Fruit fly (Drosophila melanogaster) whole organism, embryonic: ENCODE measurements around the gene Sec22.

Source experiments
- ATbp ChIP-seq: fragments of 200-800 bp; sonication (Bioruptor generic); optimal IDR thresholded peaks from 2 replicates; lab custom pipeline; 2017; ENCODE audit warnings: missing biosample characterization, mild to moderate bottlenecking, missing genetic modification characterization, missing genetic modification reagents
- Ada2b ChIP-seq: fragments of 200-800 bp; sonication (Bioruptor generic); IDR thresholded peaks from 2 replicates; pipeline ENCODE4 v1.3.6; 2022; ENCODE audit warnings: missing biosample characterization, missing genetic modification characterization
- Antp ChIP-seq: fragments of 200-800 bp; sonication (Bioruptor generic); optimal IDR thresholded peaks from 3 replicates; lab custom pipeline; 2016; ENCODE audit warnings: missing biosample characterization, missing genetic modification characterization
- Blimp-1 ChIP-seq: fragments of 200-800 bp; sonication (Bioruptor generic); optimal IDR thresholded peaks from 3 replicates; lab custom pipeline; 2018; ENCODE audit warnings: missing biosample characterization, missing genetic modification characterization, mild to moderate bottlenecking, moderate library complexity, missing genetic modification reagents
- CG11085 ChIP-seq: fragments of 200-800 bp; sonication (Bioruptor generic); IDR thresholded peaks from 2 replicates; pipeline ENCODE4 v1.3.6; 2022; ENCODE audit warnings: missing biosample characterization, missing genetic modification characterization
- CG12219 ChIP-seq: fragments of 200-800 bp; sonication (Bioruptor generic); optimal IDR thresholded peaks from 3 replicates; lab custom pipeline; 2018; ENCODE audit warnings: missing biosample characterization, mild to moderate bottlenecking, missing genetic modification characterization
- CG12391 ChIP-seq: fragments of 200-800 bp; sonication (Bioruptor generic); optimal IDR thresholded peaks from 3 replicates; lab custom pipeline; 2018; ENCODE audit warnings: missing biosample characterization, mild to moderate bottlenecking, missing genetic modification characterization, moderate library complexity
- CG12659 ChIP-seq: fragments of 200-800 bp; sonication (Bioruptor generic); optimal IDR thresholded peaks from 3 replicates; lab custom pipeline; 2017; ENCODE audit warnings: mild to moderate bottlenecking, missing biosample characterization, missing genetic modification reagents, missing genetic modification characterization
- CG15269 ChIP-seq: fragments of 200-800 bp; sonication (Bioruptor generic); optimal IDR thresholded peaks from 2 replicates; lab custom pipeline; 2018; ENCODE audit warnings: missing biosample characterization, mild to moderate bottlenecking, missing genetic modification characterization, moderate library complexity
- CG15696 ChIP-seq: fragments of 200-800 bp; sonication (Bioruptor generic); optimal IDR thresholded peaks from 2 replicates; lab custom pipeline; 2019; ENCODE audit warnings: missing biosample characterization, mild to moderate bottlenecking, missing genetic modification characterization, moderate library complexity
- CG17359 ChIP-seq: fragments of 200-800 bp; sonication (Bioruptor generic); optimal IDR thresholded peaks from 3 replicates; lab custom pipeline; 2018; ENCODE audit warnings: missing biosample characterization, mild to moderate bottlenecking, missing genetic modification characterization, moderate library complexity
- CG17361 ChIP-seq: fragments of 200-800 bp; sonication (Bioruptor generic); IDR thresholded peaks from 3 replicates; pipeline ENCODE4 v1.3.6; 2022; ENCODE audit warnings: missing biosample characterization, missing genetic modification characterization
- CG18262 ChIP-seq: fragments of 200-800 bp; optimal IDR thresholded peaks from 3 replicates; lab custom pipeline; 2019; ENCODE audit warnings: missing biosample characterization, mild to moderate bottlenecking, missing genetic modification characterization, moderate library complexity
- CG2678 ChIP-seq: fragments of 200-800 bp; sonication (Bioruptor generic); optimal IDR thresholded peaks from 3 replicates; lab custom pipeline; 2019; ENCODE audit warnings: missing biosample characterization, mild to moderate bottlenecking, missing genetic modification characterization, moderate library complexity
- CG2712 ChIP-seq: fragments of 200-800 bp; optimal IDR thresholded peaks from 3 replicates; lab custom pipeline; 2019; ENCODE audit warnings: missing biosample characterization, mild to moderate bottlenecking, missing genetic modification characterization, moderate library complexity
- CG42726 ChIP-seq: fragments of 200-800 bp; sonication (Bioruptor generic); IDR thresholded peaks from 2 replicates; pipeline ENCODE4 v1.3.6; 2022; ENCODE audit warnings: missing biosample characterization, missing genetic modification characterization; ENCODE audit not compliant: partially characterized antibody
- CG4404 ChIP-seq: fragments of 200-800 bp; sonication (Bioruptor generic); IDR thresholded peaks from 2 replicates; pipeline ENCODE4 v1.3.6; 2022; ENCODE audit warnings: missing biosample characterization, missing genetic modification characterization
- CG8359 ChIP-seq: fragments of 200-800 bp; sonication (Bioruptor generic); optimal IDR thresholded peaks from 2 replicates; lab custom pipeline; 2017; ENCODE audit warnings: missing biosample characterization, mild to moderate bottlenecking, missing genetic modification characterization, borderline replicate concordance
- CG9727 ChIP-seq: fragments of 200-800 bp; sonication (Bioruptor generic); optimal IDR thresholded peaks from 3 replicates; lab custom pipeline; 2017; ENCODE audit warnings: missing biosample characterization, mild to moderate bottlenecking, missing genetic modification characterization
- CTCF ChIP-seq: fragments of 200-800 bp; sonication (Bioruptor generic); optimal IDR thresholded peaks from 2 replicates; lab custom pipeline; 2017; ENCODE audit warnings: missing biosample characterization, mild to moderate bottlenecking, missing genetic modification characterization, moderate library complexity
- ERR ChIP-seq: fragments of 200-800 bp; sonication (Bioruptor generic); optimal IDR thresholded peaks from 2 replicates; lab custom pipeline; 2016; ENCODE audit warnings: missing biosample characterization, missing genetic modification characterization
- Ets97D ChIP-seq: fragments of 200-800 bp; sonication (Bioruptor generic); optimal IDR thresholded peaks from 3 replicates; lab custom pipeline; 2016; ENCODE audit warnings: missing biosample characterization, missing genetic modification characterization
- HHEX ChIP-seq: fragments of 200-800 bp; sonication (Bioruptor generic); optimal IDR thresholded peaks from 3 replicates; lab custom pipeline; 2017; ENCODE audit warnings: missing biosample characterization, mild to moderate bottlenecking, missing genetic modification characterization, missing genetic modification reagents
- HLH3B ChIP-seq: fragments of 200-800 bp; sonication (Bioruptor generic); IDR thresholded peaks from 2 replicates; pipeline ENCODE4 v1.3.6; 2022; ENCODE audit warnings: missing biosample characterization, missing genetic modification characterization
- Hey ChIP-seq: fragments of 200-800 bp; sonication (Bioruptor generic); optimal IDR thresholded peaks from 3 replicates; lab custom pipeline; 2018; ENCODE audit warnings: missing biosample characterization, mild to moderate bottlenecking, missing genetic modification characterization
- Hr3 ChIP-seq: fragments of 200-800 bp; sonication (Bioruptor generic); optimal IDR thresholded peaks from 3 replicates; lab custom pipeline; 2016; ENCODE audit warnings: missing biosample characterization, missing genetic modification characterization
- Nf-YB ChIP-seq: fragments of 200-800 bp; sonication (Bioruptor generic); optimal IDR thresholded peaks from 3 replicates; lab custom pipeline; 2019; ENCODE audit warnings: missing biosample characterization, mild to moderate bottlenecking, missing genetic modification characterization, moderate library complexity
- NfI ChIP-seq: fragments of 200-800 bp; sonication (Bioruptor generic); optimal IDR thresholded peaks from 3 replicates; lab custom pipeline; 2018; ENCODE audit warnings: missing biosample characterization, mild to moderate bottlenecking, missing genetic modification characterization, moderate library complexity
- Opbp ChIP-seq: fragments of 200-800 bp; sonication (Bioruptor generic); IDR thresholded peaks from 3 replicates; pipeline ENCODE4 v1.3.6; 2022; ENCODE audit warnings: missing biosample characterization, missing genetic modification characterization; ENCODE audit not compliant: partially characterized antibody
- Ptx1 ChIP-seq: fragments of 200-800 bp; sonication (Bioruptor generic); IDR thresholded peaks from 2 replicates; pipeline ENCODE4 v1.3.6; 2022; ENCODE audit warnings: missing biosample characterization, missing genetic modification characterization
- Xrp1 ChIP-seq: fragments of 200-800 bp; sonication (Bioruptor generic); IDR thresholded peaks from 2 replicates; pipeline ENCODE4 v1.3.6; 2022; ENCODE audit warnings: missing biosample characterization, missing genetic modification characterization
- bab2 ChIP-seq: fragments of 200-800 bp; sonication (Bioruptor generic); optimal IDR thresholded peaks from 2 replicates; lab custom pipeline; 2016; ENCODE audit warnings: missing biosample characterization, missing genetic modification characterization
- bcd ChIP-seq: fragments of 200-800 bp; sonication (Bioruptor generic); optimal IDR thresholded peaks from 2 replicates; lab custom pipeline; 2017; ENCODE audit warnings: missing biosample characterization, mild to moderate bottlenecking, missing genetic modification characterization
- bsh ChIP-seq, 2 experiments: fragments of 200-800 bp; sonication (Bioruptor generic); optimal IDR thresholded peaks; 2 replicates each; lab custom pipeline; 2017 to 2018; ENCODE audit warnings: mild to moderate bottlenecking in 2 of 2, missing biosample characterization in 2 of 2, missing genetic modification characterization in 2 of 2, moderate library complexity in 1 of 2
- chif ChIP-seq, 2 experiments: fragments of 200-800 bp; sonication (Bioruptor generic); optimal IDR thresholded peaks; 3 replicates each; lab custom pipeline; 2016; ENCODE audit warnings: missing biosample characterization in 2 of 2, missing genetic modification characterization in 2 of 2
- crol ChIP-seq: fragments of 200-800 bp; sonication (Bioruptor generic); IDR thresholded peaks from 2 replicates; pipeline ENCODE4 v1.3.6; 2022; ENCODE audit warnings: missing biosample characterization, missing genetic modification characterization
- dmrt11E ChIP-seq: fragments of 200-800 bp; sonication (Bioruptor generic); optimal IDR thresholded peaks from 3 replicates; lab custom pipeline; 2018; ENCODE audit warnings: missing biosample characterization, mild to moderate bottlenecking, missing genetic modification characterization, moderate library complexity
- dysf ChIP-seq: fragments of 200-800 bp; sonication (Bioruptor generic); IDR thresholded peaks from 3 replicates; pipeline ENCODE4 v1.3.6; 2022; ENCODE audit warnings: missing biosample characterization, missing genetic modification characterization
- ems ChIP-seq: fragments of 200-800 bp; sonication (Bioruptor generic); optimal IDR thresholded peaks from 3 replicates; lab custom pipeline; 2016; ENCODE audit warnings: missing biosample characterization, missing genetic modification characterization
- gem ChIP-seq: fragments of 200-800 bp; sonication (Bioruptor generic); optimal IDR thresholded peaks from 2 replicates; lab custom pipeline; 2019; ENCODE audit warnings: missing biosample characterization, mild to moderate bottlenecking, missing genetic modification characterization, moderate library complexity
- jumu ChIP-seq: fragments of 200-800 bp; sonication (Bioruptor generic); optimal IDR thresholded peaks from 3 replicates; lab custom pipeline; 2016; ENCODE audit warnings: missing biosample characterization, missing genetic modification characterization
- lbe ChIP-seq: fragments of 200-800 bp; sonication (Bioruptor generic); optimal IDR thresholded peaks from 2 replicates; lab custom pipeline; 2016; ENCODE audit warnings: missing biosample characterization, mild to moderate bottlenecking, missing genetic modification characterization
- lilli ChIP-seq: fragments of 200-800 bp; sonication (Bioruptor generic); optimal IDR thresholded peaks from 3 replicates; lab custom pipeline; 2016; ENCODE audit warnings: missing biosample characterization, missing genetic modification characterization
- lmd ChIP-seq: fragments of 200-800 bp; sonication (Bioruptor generic); IDR thresholded peaks from 2 replicates; pipeline ENCODE4 v1.3.6; 2022; ENCODE audit warnings: missing biosample characterization, missing genetic modification characterization
- nau ChIP-seq: fragments of 200-800 bp; sonication (Bioruptor generic); optimal IDR thresholded peaks from 3 replicates; lab custom pipeline; 2017; ENCODE audit warnings: missing biosample characterization, mild to moderate bottlenecking, missing genetic modification characterization, missing genetic modification reagents
- nmo ChIP-seq: fragments of 200-800 bp; sonication (Bioruptor generic); optimal IDR thresholded peaks from 2 replicates; lab custom pipeline; 2018; ENCODE audit warnings: missing biosample characterization, mild to moderate bottlenecking, missing genetic modification characterization, moderate library complexity
- nom ChIP-seq: fragments of 200-800 bp; sonication (Bioruptor generic); optimal IDR thresholded peaks from 2 replicates; lab custom pipeline; 2017; ENCODE audit warnings: missing biosample characterization, missing genetic modification characterization, mild to moderate bottlenecking, moderate library complexity, missing genetic modification reagents
- org-1 ChIP-seq: fragments of 200-800 bp; sonication (Bioruptor generic); optimal IDR thresholded peaks from 2 replicates; lab custom pipeline; 2017; ENCODE audit warnings: missing biosample characterization, missing genetic modification characterization
- rib ChIP-seq: fragments of 200-800 bp; sonication (Bioruptor generic); IDR thresholded peaks from 2 replicates; pipeline ENCODE4 v1.3.6; 2022; ENCODE audit warnings: missing biosample characterization, missing genetic modification characterization
- sens ChIP-seq: fragments of 200-800 bp; sonication (Bioruptor generic); peaks from one replicate; lab custom pipeline; 2016; ENCODE audit warnings: missing biosample characterization, missing genetic modification characterization
- so ChIP-seq: fragments of 200-800 bp; sonication (Bioruptor generic); IDR thresholded peaks from 3 replicates; pipeline ENCODE4 v1.3.6; 2022; ENCODE audit warnings: missing biosample characterization, missing genetic modification characterization

Gene Sec22

dm6 chrX:779344-779743, 26.5 kb upstream of the Sec22 start (continued):
- TF ChIP-seq CG17359 (tag; lab: Kevin White, UChicago) (peak; percentile 36), HHEX (no peak), ems (no peak), sens (peak; percentile 39), Blimp-1 (peak; percentile 28), CG17361 (GFP tag; lab: Robert Waterston, UW) (0 out of 3 replicates have a peak, but pooled peaks have one; percentile 24), CG9727 (GFP tag; lab: Kevin White, UChicago) (peak; percentile 13), CG12659 (GFP tag; lab: Kevin White, UChicago) (peak; percentile 15), nom (GFP tag; lab: Kevin White, UChicago) (peak; percentile 14), ERR (GFP tag; lab: Kevin White, UChicago) (no peak), CG2712 (peak; percentile 35), CTCF (GFP tag; lab: Kevin White, UChicago) (no peak), CG42726 (no peak), Opbp (GFP tag; lab: Robert Waterston, UW) (no peak), CG8359 (GFP tag; lab: Kevin White, UChicago) (no peak), jumu (GFP tag; lab: Kevin White, UChicago) (peak; percentile 20), gem (tag; lab: Kevin White, UChicago) (peak; percentile 53), Ets97D (GFP tag; lab: Kevin White, UChicago) (no peak), bsh (GFP tag; optimal IDR thresholded peaks at IDR 0.05; lab: Kevin White, UChicago) (peak; percentile 6 to 47), CG15269 (tag; lab: Kevin White, UChicago) (peak; percentile 28), dysf (GFP tag; lab: Robert Waterston, UW) (peak; percentile 23; the same call in 1 of the 3 replicates), CG11085 (GFP tag; lab: Robert Waterston, UW) (no peak), lmd (peak; percentile 25; the same call in 1 of the 2 replicates), ATbp (peak; percentile 45), Ada2b (0 out of 2 replicates have a peak, but pooled peaks have one; percentile 18), CG15696 (tag; lab: Kevin White, UChicago) (peak; percentile 2), crol (peak; percentile 27; the same call in 1 of the 2 replicates), CG4404 (no peak), CG18262 (tag; lab: Kevin White, UChicago) (peak; percentile 44), bcd (GFP tag; lab: Kevin White, UChicago) (no peak), nmo (peak; percentile 36), HLH3B (no peak), NfI (GFP tag; lab: Kevin White, UChicago) (peak; percentile 11), bab2 (GFP tag; lab: Kevin White, UChicago) (peak; percentile 0), Antp (peak; percentile 0), CG12391 (tag; lab: Kevin White, UChicago) (peak; percentile 8), Ptx1 (GFP tag; lab: Robert Waterston, UW) (peak; percentile 37; the same call in 1 of the 2 replicates), Hr3 (GFP tag; lab: Kevin White, UChicago) (peak; percentile 6), CG2678 (tag; lab: Kevin White, UChicago) (peak; percentile 53), CG12219 (GFP tag; lab: Kevin White, UChicago) (peak; percentile 6), lbe (GFP tag; lab: Kevin White, UChicago) (peak; percentile 19), Nf-YB (peak; percentile 16), rib (no peak), nau (GFP tag; lab: Kevin White, UChicago) (no peak), so (GFP tag; lab: Robert Waterston, UW) (0 out of 3 replicates have a peak, but pooled peaks have one; percentile 40), org-1 (peak; percentile 41), chif (GFP tag; optimal IDR thresholded peaks at IDR 0.05; lab: Kevin White, UChicago) (no peak), lilli (GFP tag; lab: Kevin White, UChicago) (peak; percentile 21), Hey (no peak), dmrt11E (tag; lab: Kevin White, UChicago) (peak; percentile 29), Xrp1 (GFP tag; lab: Robert Waterston, UW) (peak; percentile 61)
